Worm (Caenorhabditis elegans) whole organism, L1 larva: ENCODE results near the gene lys-6.

ENCODE experiments used
- C04F5.9 ChIP-seq: sonication (generic microtip); optimal IDR thresholded peaks from 2 replicates; lab custom pipeline; 2016; ENCODE audit warnings: missing genetic modification characterization, missing compliant biosample characterization
- C16A3.4 ChIP-seq: fragments of 150-350 bp; optimal IDR thresholded peaks from 2 replicates; lab custom pipeline; 2014; ENCODE audit warnings: missing biosample characterization, missing genetic modification characterization
- C34B4.2 ChIP-seq: sonication (generic microtip); optimal IDR thresholded peaks from 2 replicates; lab custom pipeline; 2017; ENCODE audit warnings: mild to moderate bottlenecking, missing genetic modification characterization, missing compliant biosample characterization
- aha-1 ChIP-seq: fragments of 150-350 bp; optimal IDR thresholded peaks from 2 replicates; lab custom pipeline; 2014; ENCODE audit warnings: missing biosample characterization, missing genetic modification characterization
- alr-1 ChIP-seq: fragments of 200-800 bp; sonication (Bioruptor generic); optimal IDR thresholded peaks from 2 replicates; lab custom pipeline; 2018; ENCODE audit warnings: borderline replicate concordance, mild to moderate bottlenecking, missing genetic modification characterization, missing compliant biosample characterization
- blmp-1 ChIP-seq: fragments of 150-350 bp; optimal IDR thresholded peaks from 2 replicates; lab custom pipeline; 2014; ENCODE audit warnings: missing biosample characterization, missing genetic modification characterization
- ceh-63 ChIP-seq: fragments of 200-800 bp; sonication (Bioruptor generic); optimal IDR thresholded peaks from 2 replicates; lab custom pipeline; 2018; ENCODE audit warnings: mild to moderate bottlenecking, missing genetic modification characterization, missing compliant biosample characterization
- ceh-8 ChIP-seq: fragments of 200-800 bp; sonication (Bioruptor generic); optimal IDR thresholded peaks from 2 replicates; lab custom pipeline; 2018; ENCODE audit warnings: mild to moderate bottlenecking, missing genetic modification characterization, moderate library complexity, missing compliant biosample characterization
- ceh-82 ChIP-seq, 3 experiments: fragments of 150-350 bp in 1 of 3; sonication (generic microtip) in 2 of 3; optimal IDR thresholded peaks; 2 replicates each; lab custom pipeline; 2014 to 2017; ENCODE audit warnings: missing biosample characterization in 3 of 3, missing genetic modification characterization in 3 of 3
- ceh-90 ChIP-seq: sonication (generic microtip); optimal IDR thresholded peaks from 2 replicates; lab custom pipeline; 2016; ENCODE audit warnings: missing genetic modification characterization, missing compliant biosample characterization
- ces-1 ChIP-seq: fragments of 150-350 bp; optimal IDR thresholded peaks from 2 replicates; lab custom pipeline; 2014; ENCODE audit warnings: missing biosample characterization, missing genetic modification reagents, missing genetic modification characterization
- dpl-1 ChIP-seq, 3 experiments: fragments of 150-350 bp in 2 of 3; sonication (generic microtip) in 1 of 3; optimal IDR thresholded peaks; 2 replicates each; lab custom pipeline; 2014 to 2017; ENCODE audit warnings: missing biosample characterization in 3 of 3, missing genetic modification characterization in 3 of 3, missing genetic modification reagents in 3 of 3
- egl-13 ChIP-seq: sonication (generic microtip); optimal IDR thresholded peaks from 2 replicates; lab custom pipeline; 2016; ENCODE audit warnings: missing genotype, missing genetic modification reagents, missing genetic modification characterization, missing compliant biosample characterization
- egl-27 ChIP-seq, 2 experiments: fragments of 150-350 bp in 1 of 2; sonication (generic microtip); optimal IDR thresholded peaks; 3 replicates each; lab custom pipeline; 2017 to 2018; ENCODE audit warnings: missing biosample characterization in 2 of 2, missing genetic modification characterization in 2 of 2, missing genetic modification reagents in 2 of 2
- elt-3 ChIP-seq, 6 experiments: fragments of 150-350 bp in 1 of 6; sonication (generic microtip); optimal IDR thresholded peaks; 2 replicates each; lab custom pipeline; 2017 to 2018; ENCODE audit warnings: missing biosample characterization in 6 of 6, missing genetic modification characterization in 6 of 6, inconsistent platforms in 1 of 6
- fkh-10 ChIP-seq: sonication (generic microtip); optimal IDR thresholded peaks from 2 replicates; lab custom pipeline; 2017; ENCODE audit warnings: missing biosample characterization, missing genetic modification reagents, missing genetic modification characterization
- fkh-4 ChIP-seq: sonication (generic microtip); optimal IDR thresholded peaks from 2 replicates; lab custom pipeline; 2016; ENCODE audit warnings: missing compliant biosample characterization, missing genetic modification characterization, borderline replicate concordance
- fkh-8 ChIP-seq: sonication (generic microtip); optimal IDR thresholded peaks from 2 replicates; lab custom pipeline; 2016; ENCODE audit warnings: mild to moderate bottlenecking, missing genetic modification characterization, missing compliant biosample characterization
- fos-1 ChIP-seq: fragments of 150-350 bp; optimal IDR thresholded peaks from 2 replicates; lab custom pipeline; 2014; ENCODE audit warnings: missing biosample characterization, missing genetic modification characterization
- hpl-2 ChIP-seq: fragments of 150-350 bp; optimal IDR thresholded peaks from 2 replicates; lab custom pipeline; 2014; ENCODE audit warnings: missing biosample characterization, missing genetic modification reagents, missing genetic modification characterization
- irx-1 ChIP-seq: sonication (generic microtip); optimal IDR thresholded peaks from 2 replicates; lab custom pipeline; 2016; ENCODE audit warnings: missing genetic modification characterization, missing compliant biosample characterization
- isw-1 ChIP-seq: fragments of 200-800 bp; sonication (Bioruptor generic); IDR thresholded peaks from 2 replicates; pipeline ENCODE4 v1.3.6; 2022; ENCODE audit warnings: missing genetic modification characterization, missing compliant biosample characterization
- jun-1 ChIP-seq: fragments of 150-350 bp; optimal IDR thresholded peaks from 2 replicates; lab custom pipeline; 2014; ENCODE audit warnings: missing biosample characterization, missing genetic modification reagents, missing genetic modification characterization
- lin-14 ChIP-seq: fragments of 200-800 bp; sonication (Bioruptor generic); optimal IDR thresholded peaks from 2 replicates; lab custom pipeline; 2018; ENCODE audit warnings: mild to moderate bottlenecking, missing genetic modification characterization, moderate library complexity, missing compliant biosample characterization
- lin-15B ChIP-seq: fragments of 150-350 bp; sonication (generic microtip); optimal IDR thresholded peaks from 3 replicates; lab custom pipeline; 2014; ENCODE audit warnings: missing biosample characterization, missing genetic modification characterization
- lin-39 ChIP-seq: fragments of 150-350 bp; optimal IDR thresholded peaks from 2 replicates; lab custom pipeline; 2014; ENCODE audit warnings: missing biosample characterization, missing genetic modification reagents, missing genetic modification characterization
- lir-3 ChIP-seq: sonication (generic microtip); optimal IDR thresholded peaks from 2 replicates; lab custom pipeline; 2016; ENCODE audit warnings: mild to moderate bottlenecking, missing genetic modification characterization, moderate library complexity, missing compliant biosample characterization; ENCODE audit not compliant: poor library complexity
- lsy-2 ChIP-seq, 2 experiments: fragments of 150-350 bp; optimal IDR thresholded peaks; 2 replicates each; lab custom pipeline; 2014; ENCODE audit warnings: missing biosample characterization in 2 of 2, missing genetic modification characterization in 2 of 2
- mab-9 ChIP-seq: fragments of 200-800 bp; sonication (Bioruptor generic); IDR thresholded peaks from 2 replicates; pipeline ENCODE4 v1.3.6; 2022; ENCODE audit warnings: missing genetic modification reagents, missing genetic modification characterization, missing compliant biosample characterization
- nhr-11 ChIP-seq: fragments of 150-350 bp; optimal IDR thresholded peaks from 2 replicates; lab custom pipeline; 2014; ENCODE audit warnings: missing biosample characterization, missing genetic modification characterization
- nhr-47 ChIP-seq: sonication (generic microtip); optimal IDR thresholded peaks from 2 replicates; lab custom pipeline; 2016; ENCODE audit warnings: mild to moderate bottlenecking, missing genetic modification characterization, moderate library complexity, missing compliant biosample characterization
- nhr-71 ChIP-seq: sonication (generic microtip); optimal IDR thresholded peaks from 2 replicates; lab custom pipeline; 2016; ENCODE audit warnings: mild to moderate bottlenecking, missing genetic modification characterization, moderate library complexity, missing compliant biosample characterization
- nhr-84 ChIP-seq: sonication (generic microtip); optimal IDR thresholded peaks from 2 replicates; lab custom pipeline; 2017; ENCODE audit warnings: missing biosample characterization, missing genetic modification characterization
- nhr-85 ChIP-seq: sonication (generic microtip); peaks from one replicate; lab custom pipeline; 2016; ENCODE audit warnings: missing genetic modification characterization, inconsistent platforms, missing compliant biosample characterization
- nhr-90 ChIP-seq: sonication (generic microtip); optimal IDR thresholded peaks from 2 replicates; lab custom pipeline; 2016; ENCODE audit warnings: mild to moderate bottlenecking, missing genetic modification characterization, missing compliant biosample characterization; ENCODE audit not compliant: poor library complexity
- pax-3 ChIP-seq: fragments of 200-800 bp; sonication (Bioruptor generic); optimal IDR thresholded peaks from 2 replicates; lab custom pipeline; 2018; ENCODE audit warnings: mild to moderate bottlenecking, missing genetic modification characterization, moderate library complexity, missing compliant biosample characterization
- pqm-1 ChIP-seq: sonication (generic microtip); optimal IDR thresholded peaks from 3 replicates; lab custom pipeline; 2017; ENCODE audit warnings: missing biosample characterization, missing genetic modification characterization
- rnt-1 ChIP-seq: sonication (generic microtip); optimal IDR thresholded peaks from 2 replicates; lab custom pipeline; 2016; ENCODE audit warnings: mild to moderate bottlenecking, missing genetic modification characterization, moderate library complexity, missing compliant biosample characterization
- skn-1 ChIP-seq: fragments of 150-350 bp; optimal IDR thresholded peaks from 2 replicates; lab custom pipeline; 2014; ENCODE audit warnings: missing biosample characterization, missing genetic modification characterization
- snpc-4 ChIP-seq: fragments of 150-350 bp; optimal IDR thresholded peaks from 2 replicates; lab custom pipeline; 2014; ENCODE audit warnings: missing biosample characterization, missing genetic modification characterization
- sox-4 ChIP-seq: sonication (generic microtip); optimal IDR thresholded peaks from 2 replicates; lab custom pipeline; 2016; ENCODE audit warnings: missing genetic modification characterization, missing compliant biosample characterization
- swsn-7 ChIP-seq: sonication (generic microtip); optimal IDR thresholded peaks from 2 replicates; lab custom pipeline; 2016; ENCODE audit warnings: missing genetic modification characterization, missing compliant biosample characterization
- tbx-2 ChIP-seq: sonication (generic microtip); optimal IDR thresholded peaks from 2 replicates; lab custom pipeline; 2016; ENCODE audit warnings: missing genetic modification characterization, missing compliant biosample characterization
- unc-130 ChIP-seq: fragments of 150-350 bp; optimal IDR thresholded peaks from 2 replicates; lab custom pipeline; 2017; ENCODE audit warnings: missing biosample characterization, missing genetic modification characterization, inconsistent platforms
- unc-30 ChIP-seq: sonication (generic microtip); optimal IDR thresholded peaks from 2 replicates; lab custom pipeline; 2017; ENCODE audit warnings: missing biosample characterization, missing genetic modification characterization
- vab-15 ChIP-seq: sonication (generic microtip); optimal IDR thresholded peaks from 2 replicates; lab custom pipeline; 2017; ENCODE audit warnings: missing genotype, mild to moderate bottlenecking, missing genetic modification characterization, missing compliant biosample characterization
- xbp-1 ChIP-seq: sonication (generic microtip); optimal IDR thresholded peaks from 2 replicates; lab custom pipeline; 2016; ENCODE audit warnings: missing genetic modification characterization, missing compliant biosample characterization
- ztf-11 ChIP-seq, 2 experiments: sonication (generic microtip); optimal IDR thresholded peaks; 2 replicates each; lab custom pipeline; 2016 to 2017; ENCODE audit warnings: missing genetic modification characterization in 2 of 2, missing biosample characterization in 1 of 2, missing compliant biosample characterization in 1 of 2

lys-6 gene

ce11 chrIV:11593415-11594190 lies 34.1 kb downstream of the lys-6 start, which contains the start of gene F40F11.3 (continued):
- TF ChIP-seq ceh-63 (GFP tag; lab: Kevin White, UChicago) (no peak), vab-15 (peak; percentile 85)

- TF ChIP-seq C34B4.2 (tag; lab: Kevin White, UChicago) (no peak), snpc-4 (tag; lab: Kevin White, UChicago) (peak; percentile 20), lir-3 (tag; lab: Kevin White, UChicago) (peak; percentile 83), lin-14 (GFP tag; lab: Kevin White, UChicago) (peak; percentile 69), skn-1 (tag; lab: Kevin White, UChicago) (peak; percentile 71), nhr-90 (tag; lab: Kevin White, UChicago) (peak; percentile 70), C04F5.9 (tag; lab: Kevin White, UChicago) (peak; percentile 44), ces-1 (GFP tag; lab: Kevin White, UChicago) (no peak), nhr-11 (tag; lab: Kevin White, UChicago) (peak; percentile 14), irx-1 (tag; lab: Kevin White, UChicago) (peak; percentile 75), nhr-84 (tag; lab: Kevin White, UChicago) (no peak), vab-15 (no peak), jun-1 (no peak), egl-13 (peak; percentile 59), nhr-47 (tag; lab: Kevin White, UChicago) (peak; percentile 63), swsn-7 (tag; lab: Kevin White, UChicago) (peak; percentile 24), fos-1 (tag; lab: Kevin White, UChicago) (no peak), mab-9 (GFP tag; lab: Robert Waterston, UW) (no peak), fkh-10 (no peak), nhr-71 (tag; lab: Kevin White, UChicago) (peak; percentile 66), blmp-1 (tag; lab: Kevin White, UChicago) (peak; percentile 32), lin-15B (peak; percentile 66), alr-1 (tag; lab: Kevin White, UChicago) (no peak), xbp-1 (tag; lab: Kevin White, UChicago) (peak; percentile 49), pqm-1 (no peak), lsy-2 (tag; optimal IDR thresholded peaks at IDR 0.05; lab: Kevin White, UChicago) (peak; percentile 60 to 69), ceh-90 (tag; lab: Kevin White, UChicago) (peak; percentile 89), isw-1 (GFP tag; lab: Robert Waterston, UW) (peak; percentile 31; the same call in 1 of the 2 replicates), aha-1 (tag; lab: Kevin White, UChicago) (no peak), rnt-1 (peak; percentile 91), C16A3.4 (tag; lab: Kevin White, UChicago) (peak; percentile 38), fkh-8 (tag; lab: Kevin White, UChicago) (no peak), tbx-2 (peak; percentile 31), elt-3 (tag; optimal IDR thresholded peaks at IDR 0.05; lab: Kevin White, UChicago) (peak in 1 of 6 experiments; percentile 48), ceh-8 (GFP tag; lab: Kevin White, UChicago) (no peak), unc-30 (tag; lab: Kevin White, UChicago) (no peak), ceh-82 (tag; optimal IDR thresholded peaks at IDR 0.05; lab: Kevin White, UChicago) (peak in 1 of 3 experiments; percentile 3), pax-3 (tag; lab: Kevin White, UChicago) (peak; percentile 2), unc-130 (no peak), nhr-85 (no peak), hpl-2 (GFP tag; lab: Kevin White, UChicago) (no peak), lin-39 (tag; lab: Kevin White, UChicago) (peak; percentile 14), sox-4 (tag; lab: Kevin White, UChicago) (peak; percentile 24), ztf-11 (tag; optimal IDR thresholded peaks at IDR 0.05; lab: Kevin White, UChicago) (peak in 1 of 2 experiments; percentile 53), egl-27 (tag; optimal IDR thresholded peaks at IDR 0.05; lab: Kevin White, UChicago) (no peak), dpl-1 (GFP tag; optimal IDR thresholded peaks at IDR 0.05; lab: Kevin White, UChicago) (peak in 2 of 3 experiments; percentile 39 to 55), fkh-4 (tag; lab: Kevin White, UChicago) (peak; percentile 37), ceh-63 (GFP tag; lab: Kevin White, UChicago) (no peak)
Observed at ce11 chrIV:11592820-11593219, 34.9 kb downstream of the lys-6 start.
